Worm (Caenorhabditis elegans) whole organism, late embryonic: ENCODE data around the gene let-60.

Source experiments
- C38D4.7 ChIP-seq: fragments of 200-800 bp; sonication (Bioruptor generic); optimal IDR thresholded peaks from 2 replicates; lab custom pipeline; 2018; ENCODE audit warnings: mild to moderate bottlenecking, missing genetic modification characterization, moderate library complexity, missing compliant biosample characterization
- F13H6.1 ChIP-seq: sonication (generic microtip); optimal IDR thresholded peaks from 2 replicates; lab custom pipeline; 2016; ENCODE audit warnings: missing genetic modification characterization, missing compliant biosample characterization
- ama-1 ChIP-seq: fragments of 150-350 bp; optimal IDR thresholded peaks from 2 replicates; lab custom pipeline; 2014
- ceh-18 ChIP-seq: sonication (generic microtip); optimal IDR thresholded peaks from 2 replicates; lab custom pipeline; 2016; ENCODE audit warnings: missing genetic modification characterization, missing compliant biosample characterization
- ceh-2 ChIP-seq: sonication (generic microtip); optimal IDR thresholded peaks from 2 replicates; lab custom pipeline; 2016; ENCODE audit warnings: missing genotype, missing genetic modification characterization, missing compliant biosample characterization
- ceh-22 ChIP-seq: sonication (generic microtip); optimal IDR thresholded peaks from 2 replicates; lab custom pipeline; 2017; ENCODE audit warnings: missing biosample characterization, missing genetic modification characterization
- ceh-24 ChIP-seq: sonication (generic microtip); optimal IDR thresholded peaks from 2 replicates; lab custom pipeline; 2016; ENCODE audit warnings: mild to moderate bottlenecking, missing genetic modification characterization, missing compliant biosample characterization
- ceh-34 ChIP-seq: sonication (generic microtip); optimal IDR thresholded peaks from 2 replicates; lab custom pipeline; 2016; ENCODE audit warnings: mild to moderate bottlenecking, missing genetic modification characterization, missing compliant biosample characterization
- ceh-6 ChIP-seq: fragments of 200-800 bp; sonication (Bioruptor generic); optimal IDR thresholded peaks from 2 replicates; lab custom pipeline; 2018; ENCODE audit warnings: mild to moderate bottlenecking, missing genetic modification characterization, missing compliant biosample characterization
- dve-1 ChIP-seq: sonication (generic microtip); optimal IDR thresholded peaks from 2 replicates; lab custom pipeline; 2017; ENCODE audit warnings: antibody characterized with exemption, mild to moderate bottlenecking, missing genetic modification characterization, missing compliant biosample characterization
- fkh-6 ChIP-seq: sonication (generic microtip); optimal IDR thresholded peaks from 2 replicates; lab custom pipeline; 2016; ENCODE audit warnings: missing genetic modification characterization, missing compliant biosample characterization
- hlh-15 ChIP-seq: sonication (generic microtip); optimal IDR thresholded peaks from 2 replicates; lab custom pipeline; 2016; ENCODE audit warnings: missing genetic modification characterization, missing compliant biosample characterization
- hlh-30 ChIP-seq: sonication (generic microtip); optimal IDR thresholded peaks from 2 replicates; lab custom pipeline; 2017; ENCODE audit warnings: antibody characterized with exemption, missing genetic modification characterization, missing compliant biosample characterization; ENCODE audit not compliant: insufficient read depth
- hlh-8 ChIP-seq: sonication (generic microtip); optimal IDR thresholded peaks from 2 replicates; lab custom pipeline; 2016; ENCODE audit warnings: missing genotype, missing genetic modification characterization, missing compliant biosample characterization
- lin-11 ChIP-seq: fragments of 200-800 bp; sonication (Bioruptor generic); optimal IDR thresholded peaks from 2 replicates; lab custom pipeline; 2018; ENCODE audit warnings: mild to moderate bottlenecking, missing genetic modification characterization, missing compliant biosample characterization
- mec-3 ChIP-seq: sonication (generic microtip); optimal IDR thresholded peaks from 2 replicates; lab custom pipeline; 2016; ENCODE audit warnings: borderline replicate concordance, missing genetic modification characterization, missing compliant biosample characterization
- nfya-1 ChIP-seq: sonication (generic microtip); optimal IDR thresholded peaks from 2 replicates; lab custom pipeline; 2017; ENCODE audit warnings: missing genetic modification characterization, mild to moderate bottlenecking, missing compliant biosample characterization, antibody characterized with exemption, moderate library complexity
- nhr-232 ChIP-seq: sonication (generic microtip); optimal IDR thresholded peaks from 2 replicates; lab custom pipeline; 2016; ENCODE audit warnings: missing genetic modification characterization, missing compliant biosample characterization
- odd-2 ChIP-seq: sonication (generic microtip); optimal IDR thresholded peaks from 2 replicates; lab custom pipeline; 2017; ENCODE audit warnings: antibody characterized with exemption, mild to moderate bottlenecking, missing genetic modification characterization, missing compliant biosample characterization
- pag-3 ChIP-seq: sonication (generic microtip); optimal IDR thresholded peaks from 2 replicates; lab custom pipeline; 2016; ENCODE audit warnings: missing compliant biosample characterization, missing genetic modification characterization, borderline replicate concordance
- pat-9 ChIP-seq: fragments of 200-800 bp; sonication (Bioruptor generic); optimal IDR thresholded peaks from 2 replicates; lab custom pipeline; 2018; ENCODE audit warnings: mild to moderate bottlenecking, missing genetic modification characterization, moderate library complexity, missing compliant biosample characterization
- rnt-1 ChIP-seq: sonication (generic microtip); optimal IDR thresholded peaks from 2 replicates; lab custom pipeline; 2016; ENCODE audit warnings: missing genetic modification characterization, missing compliant biosample characterization
- sdc-2 ChIP-seq: sonication (generic microtip); optimal IDR thresholded peaks from 2 replicates; lab custom pipeline; 2016; ENCODE audit warnings: missing genotype, missing genetic modification characterization, missing compliant biosample characterization
- tbx-2 ChIP-seq: sonication (generic microtip); optimal IDR thresholded peaks from 2 replicates; lab custom pipeline; 2016; ENCODE audit warnings: missing genetic modification characterization, missing compliant biosample characterization
- tbx-7 ChIP-seq: sonication (generic microtip); optimal IDR thresholded peaks from 2 replicates; lab custom pipeline; 2016; ENCODE audit warnings: missing genotype, missing genetic modification characterization, missing compliant biosample characterization
- ttx-3 ChIP-seq: sonication (generic microtip); optimal IDR thresholded peaks from 2 replicates; lab custom pipeline; 2016; ENCODE audit warnings: missing genetic modification reagents, missing genetic modification characterization, missing compliant biosample characterization
- unc-3 ChIP-seq, 2 experiments: fragments of 200-800 bp in 1 of 2; sonication (Bioruptor generic) in 1 of 2; sonication (generic microtip) in 1 of 2; conservative IDR thresholded peaks in 1 of 2; optimal IDR thresholded peaks in 1 of 2; 2 replicates each; pipeline versions ENCODE4 v1.3.6 to Lab custom; 2016 to 2022; ENCODE audit warnings: missing compliant biosample characterization in 2 of 2, missing genetic modification characterization in 2 of 2, missing genetic modification reagents in 1 of 2
- unc-42 ChIP-seq: sonication (generic microtip); optimal IDR thresholded peaks from 2 replicates; lab custom pipeline; 2016; ENCODE audit warnings: missing genotype, missing genetic modification characterization, missing compliant biosample characterization
- unc-55 ChIP-seq: sonication (generic microtip); optimal IDR thresholded peaks from 2 replicates; lab custom pipeline; 2017; ENCODE audit warnings: missing biosample characterization, missing genetic modification reagents, missing genetic modification characterization
- unc-86 ChIP-seq: sonication (generic microtip); optimal IDR thresholded peaks from 2 replicates; lab custom pipeline; 2016; ENCODE audit warnings: missing genetic modification characterization, missing compliant biosample characterization

The let-60 gene

DNA sequence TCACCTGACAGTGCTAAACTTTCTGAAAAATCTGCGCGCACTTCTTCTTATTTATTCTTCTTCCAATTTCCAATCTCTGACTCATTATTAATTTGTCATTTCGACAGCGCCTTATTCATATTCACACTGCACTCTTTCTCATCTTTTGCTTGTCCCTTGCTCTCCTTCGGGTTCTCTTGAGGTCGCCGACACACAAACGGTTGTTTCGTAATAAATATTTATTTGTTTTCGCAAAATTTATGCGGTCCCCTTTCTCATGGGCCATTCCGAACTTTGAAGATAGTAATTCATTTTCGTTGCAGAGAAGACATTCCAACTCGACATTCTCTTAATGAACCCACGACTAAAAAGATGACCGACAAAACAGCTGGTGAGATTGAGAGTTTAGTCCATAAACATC is 23.9 kb upstream of the let-60 start, which contains the start of gene magi-1:
magi-1 (plus strand) TSS at position 301 of the 400 bp plus-strand sequence.
- no peak for TF ChIP-seq ceh-34 (tag; lab: Kevin White, UChicago)
- TF ChIP-seq F13H6.1 (tag; lab: Kevin White, UChicago), result no peak
- no peak for TF ChIP-seq unc-3 (GFP tag; conservative IDR thresholded peaks at IDR 0.05; lab: Robert Waterston, UW)
- TF ChIP-seq unc-3 (tag; optimal IDR thresholded peaks at IDR 0.05; lab: Kevin White, UChicago), result no peak
- TF ChIP-seq tbx-7 (tag; lab: Kevin White, UChicago), result no peak
- TF ChIP-seq lin-11 (tag; lab: Kevin White, UChicago), result no peak
- TF ChIP-seq pat-9, result no peak
- no peak for TF ChIP-seq ceh-24 (tag; lab: Kevin White, UChicago)
- TF ChIP-seq ama-1 (lab: Kevin White, UChicago), result no peak
- TF ChIP-seq nhr-232 (tag; lab: Kevin White, UChicago), result no peak
- no peak for TF ChIP-seq unc-86 (tag; lab: Kevin White, UChicago)
- no peak for TF ChIP-seq unc-55 (GFP tag; lab: Kevin White, UChicago)
- no peak for TF ChIP-seq hlh-15
- no peak for TF ChIP-seq tbx-2 (tag; lab: Kevin White, UChicago)
- TF ChIP-seq ceh-2 (tag; lab: Kevin White, UChicago), result no peak
- TF ChIP-seq mec-3, result no peak
- no peak for TF ChIP-seq ceh-22 (tag; lab: Kevin White, UChicago)
- TF ChIP-seq fkh-6 (tag; lab: Kevin White, UChicago), result no peak
- TF ChIP-seq hlh-30 (tag; lab: Kevin White, UChicago), result no peak
- TF ChIP-seq unc-42 (tag; lab: Kevin White, UChicago), result no peak

DNA sequence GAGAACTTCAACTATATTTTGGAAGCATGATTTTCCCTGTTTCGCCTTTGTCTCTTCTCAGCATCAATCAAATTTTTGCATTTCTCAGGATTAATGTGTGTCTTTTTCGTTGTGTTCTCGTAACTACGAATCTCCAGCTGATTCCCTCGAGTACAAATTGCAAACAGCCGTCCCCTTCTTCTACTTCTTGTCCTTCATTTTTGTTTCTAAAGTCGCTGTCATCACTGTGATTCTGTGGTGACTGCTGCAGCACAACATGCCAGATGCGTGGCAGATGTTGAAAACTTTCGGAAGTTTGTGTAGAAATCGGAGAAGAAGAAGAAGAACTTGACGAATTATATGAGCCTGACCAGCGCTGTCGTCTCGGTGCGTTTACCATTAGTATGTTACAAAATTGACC is 22.4 kb upstream of the let-60 start:
- TF ChIP-seq hlh-8 (tag; lab: Kevin White, UChicago) (peak; percentile 91), tbx-2 (tag; lab: Kevin White, UChicago) (no peak)
- TF ChIP-seq, all 69 proteins: peak for 1

DNA sequence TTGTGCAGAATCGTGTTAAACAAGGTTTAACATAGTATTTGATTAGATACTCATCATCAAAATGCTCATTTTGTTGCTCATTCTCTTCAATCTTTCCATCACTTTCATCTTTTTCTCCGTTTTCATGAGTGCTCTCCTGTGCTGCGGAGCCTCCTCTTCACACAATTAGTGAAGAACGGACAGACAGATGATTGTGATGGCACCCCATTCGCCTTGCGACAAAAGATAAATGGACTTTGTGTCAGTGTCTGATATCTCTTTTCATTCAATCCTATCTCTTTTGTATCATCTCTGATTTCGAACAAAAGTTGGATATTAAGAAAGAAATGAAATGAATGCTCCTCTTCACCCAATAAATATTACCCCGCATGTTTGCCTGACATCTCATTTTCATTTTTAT is 19.4 kb upstream of the let-60 start:
- TF ChIP-seq nfya-1 (tag; lab: Kevin White, UChicago) (peak; percentile 30), rnt-1 (tag; lab: Kevin White, UChicago) (peak; percentile 2), unc-55 (GFP tag; lab: Kevin White, UChicago) (peak; percentile 98), pat-9 (no peak), ceh-18 (tag; lab: Kevin White, UChicago) (peak; percentile 65)

DNA sequence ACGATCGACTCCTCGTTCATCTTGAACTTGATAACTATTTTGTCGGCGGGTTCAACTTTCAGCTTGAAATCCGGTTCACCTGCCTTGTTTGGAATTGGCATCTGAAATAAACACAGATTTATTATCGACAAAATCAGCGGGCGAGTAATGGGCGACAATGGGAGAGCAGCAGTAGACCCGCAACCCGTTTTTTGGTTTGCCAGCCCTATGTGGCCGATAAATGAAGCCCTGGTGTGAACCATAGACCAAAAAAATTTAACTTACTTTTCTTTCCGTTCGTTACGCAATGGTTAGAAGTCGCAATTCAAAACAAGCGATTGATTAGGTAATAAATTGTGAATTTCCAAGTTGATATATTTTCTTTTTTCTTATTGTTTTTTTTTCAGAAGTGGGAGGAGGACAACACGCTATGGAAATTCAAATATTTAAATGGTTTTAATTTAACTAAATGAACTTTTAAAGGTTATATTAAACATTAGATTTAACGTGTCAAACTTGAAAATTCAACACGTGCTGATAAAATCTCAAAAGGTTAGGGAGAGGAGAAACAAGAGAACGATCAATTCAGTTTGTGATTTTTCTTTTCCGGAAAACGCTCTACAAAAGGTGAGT is 12.9 kb upstream of the let-60 start, which contains the start of the genes T22B3.3 and alg-3:
T22B3.3 (minus strand) TSS at position 101 of the 612 bp plus-strand sequence.
alg-3 (plus strand) TSS at position 562 of the 612 bp plus-strand sequence.
- no peak for TF ChIP-seq ceh-2 (tag; lab: Kevin White, UChicago)
- TF ChIP-seq ceh-22 (tag; lab: Kevin White, UChicago), result no peak
- TF ChIP-seq sdc-2 (tag; lab: Kevin White, UChicago), result no peak
- TF ChIP-seq C38D4.7 (GFP tag; lab: Kevin White, UChicago), result no peak
- TF ChIP-seq ceh-34 (tag; lab: Kevin White, UChicago), result no peak
- no peak for TF ChIP-seq ceh-24 (tag; lab: Kevin White, UChicago)
- TF ChIP-seq tbx-2 (tag; lab: Kevin White, UChicago), result no peak
- TF ChIP-seq hlh-15, result no peak
- no peak for TF ChIP-seq nhr-232 (tag; lab: Kevin White, UChicago)
- TF ChIP-seq mec-3, result no peak
- no peak for TF ChIP-seq F13H6.1 (tag; lab: Kevin White, UChicago)
- TF ChIP-seq ceh-6 (GFP tag; lab: Kevin White, UChicago), result no peak
- no peak for TF ChIP-seq ceh-18 (tag; lab: Kevin White, UChicago)
- TF ChIP-seq ttx-3, result no peak
- TF ChIP-seq, all 69 proteins: peak for 0

DNA sequence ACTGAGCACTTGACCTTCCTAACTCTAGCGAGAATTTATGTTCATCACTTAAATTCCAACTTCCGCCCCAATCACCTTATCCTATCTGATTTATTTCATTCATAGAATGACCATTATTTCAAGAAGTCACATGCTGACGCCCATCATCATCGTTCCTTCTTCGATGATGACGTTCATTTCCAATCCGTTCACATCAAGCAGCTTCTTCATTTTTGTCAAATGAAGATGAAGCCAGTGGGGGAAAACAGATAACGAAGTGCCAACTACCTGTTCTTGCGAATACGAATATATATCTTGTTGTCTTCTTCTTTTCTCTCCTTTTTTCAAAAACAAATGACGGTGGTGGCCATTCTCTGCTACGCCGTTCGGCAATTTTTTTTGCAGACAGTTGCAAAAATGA is 11.0 kb upstream of the let-60 start:
- TF ChIP-seq pag-3 (tag; lab: Kevin White, UChicago) (no peak), odd-2 (no peak), dve-1 (tag; lab: Kevin White, UChicago) (no peak)
